Worm (Caenorhabditis elegans) whole organism, L3 larva: ENCODE measurements around the gene R10F2.5.

Source experiments
- aly-2 ChIP-seq: fragments of 150-350 bp; optimal IDR thresholded peaks from 2 replicates; lab custom pipeline; 2014; ENCODE audit warnings: missing biosample characterization, missing genetic modification characterization
- ama-1 ChIP-seq: fragments of 150-350 bp; optimal IDR thresholded peaks from 2 replicates; lab custom pipeline; 2018
- ceh-28 ChIP-seq: fragments of 150-350 bp; optimal IDR thresholded peaks from 2 replicates; lab custom pipeline; 2014; ENCODE audit warnings: missing biosample characterization, missing genetic modification reagents, missing genetic modification characterization
- ceh-82 ChIP-seq: fragments of 150-350 bp; optimal IDR thresholded peaks from 2 replicates; lab custom pipeline; 2014; ENCODE audit warnings: missing biosample characterization, missing genetic modification characterization
- elt-3 ChIP-seq, 3 experiments: fragments of 150-350 bp in 1 of 3; sonication (generic microtip) in 2 of 3; optimal IDR thresholded peaks; 2 replicates in 2 of 3; 4 replicates in 1 of 3; lab custom pipeline; 2014 to 2017; ENCODE audit warnings: missing biosample characterization in 3 of 3, missing genetic modification characterization in 3 of 3
- mdl-1 ChIP-seq: fragments of 150-350 bp; optimal IDR thresholded peaks from 2 replicates; lab custom pipeline; 2014; ENCODE audit warnings: missing biosample characterization, missing genetic modification characterization
- mml-1 ChIP-seq: fragments of 150-350 bp; sonication (generic microtip); optimal IDR thresholded peaks from 3 replicates; lab custom pipeline; 2014; ENCODE audit warnings: missing biosample characterization, missing genetic modification characterization
- nhr-11 ChIP-seq: fragments of 150-350 bp; optimal IDR thresholded peaks from 2 replicates; lab custom pipeline; 2014; ENCODE audit warnings: missing biosample characterization, missing genetic modification characterization
- nhr-76 ChIP-seq: fragments of 150-350 bp; sonication (generic microtip); optimal IDR thresholded peaks from 5 replicates; lab custom pipeline; 2014; ENCODE audit warnings: missing biosample characterization, missing genetic modification characterization
- pqm-1 ChIP-seq: fragments of 150-350 bp; optimal IDR thresholded peaks from 2 replicates; lab custom pipeline; 2017; ENCODE audit warnings: missing biosample characterization, missing genetic modification characterization, inconsistent platforms
- unc-62 ChIP-seq: fragments of 150-350 bp; sonication (generic microtip); optimal IDR thresholded peaks from 4 replicates; lab custom pipeline; 2014; ENCODE audit warnings: missing biosample characterization, missing genetic modification reagents, missing genetic modification characterization

DNA sequence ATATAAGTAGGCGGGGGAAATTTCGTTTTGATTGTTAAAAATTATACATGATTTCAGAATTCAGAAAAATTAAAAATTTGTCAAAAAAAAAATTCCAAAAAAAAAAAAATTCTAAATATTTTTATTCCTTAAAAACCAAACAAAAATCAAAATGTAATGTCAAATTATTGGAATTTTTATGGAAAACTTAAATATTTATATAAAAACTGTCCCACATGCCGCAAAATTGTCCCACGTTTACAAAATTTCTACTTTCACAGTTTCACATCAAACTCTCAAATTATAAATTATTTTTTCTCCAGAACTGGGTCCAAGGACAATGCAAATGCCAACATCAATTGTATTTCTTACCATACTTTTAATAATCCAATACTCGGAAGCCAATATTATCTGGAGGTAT, 33.1 kb downstream of the R10F2.5 start, which contains the start of gene F56F11.1:
- TF ChIP-seq aly-2 = no peak
- TF ChIP-seq nhr-11 (tag; lab: Kevin White, UChicago) = no peak
- no peak for TF ChIP-seq ceh-82 (tag; lab: Kevin White, UChicago)
- no peak for TF ChIP-seq mml-1 (tag; lab: Kevin White, UChicago)
- TF ChIP-seq nhr-76 (tag; lab: Kevin White, UChicago) = no peak
- no peak for TF ChIP-seq ceh-28
- TF ChIP-seq elt-3 (tag; optimal IDR thresholded peaks at IDR 0.05; lab: Kevin White, UChicago) = no peak
- no peak for TF ChIP-seq mdl-1 (tag; lab: Kevin White, UChicago)
- TF ChIP-seq unc-62 = no peak
- no peak for TF ChIP-seq ama-1
- TF ChIP-seq pqm-1 (tag; lab: Kevin White, UChicago) = no peak
